Worm (Caenorhabditis elegans) whole organism, early embryonic: ENCODE results near the gene T03F7.7.
"Not testable (repeated sequence)": the region's sequence is repeated elsewhere in the genome, so short reads cannot be mapped to it uniquely, and the experiment has no call there.

Source experiments
- B0310.2 ChIP-seq: sonication (generic microtip); optimal IDR thresholded peaks from 2 replicates; lab custom pipeline; 2016; ENCODE audit warnings: mild to moderate bottlenecking, missing genetic modification characterization, missing compliant biosample characterization
- F13C5.2 ChIP-seq: sonication (generic microtip); optimal IDR thresholded peaks from 2 replicates; lab custom pipeline; 2017; ENCODE audit warnings: mild to moderate bottlenecking, missing genetic modification characterization, inconsistent platforms, missing compliant biosample characterization
- aly-1 ChIP-seq: sonication (generic microtip); optimal IDR thresholded peaks from 2 replicates; lab custom pipeline; 2016; ENCODE audit warnings: missing genetic modification characterization, missing compliant biosample characterization
- ama-1 ChIP-seq: fragments of 150-350 bp; optimal IDR thresholded peaks from 2 replicates; lab custom pipeline; 2014
- ceh-13 ChIP-seq: fragments of 200-800 bp; sonication (Bioruptor generic); optimal IDR thresholded peaks from 2 replicates; lab custom pipeline; 2018; ENCODE audit warnings: mild to moderate bottlenecking, missing genetic modification characterization, missing compliant biosample characterization
- ceh-36 ChIP-seq: sonication (generic microtip); optimal IDR thresholded peaks from 2 replicates; lab custom pipeline; 2016; ENCODE audit warnings: missing genetic modification characterization, inconsistent platforms, missing compliant biosample characterization
- ets-7 ChIP-seq: sonication (generic microtip); optimal IDR thresholded peaks from 2 replicates; lab custom pipeline; 2016; ENCODE audit warnings: missing genotype, missing genetic modification characterization, missing compliant biosample characterization
- flt-1 ChIP-seq: fragments of 200-800 bp; sonication (Bioruptor generic); IDR thresholded peaks from 2 replicates; pipeline ENCODE4 v1.3.6; 2022; ENCODE audit warnings: missing genetic modification characterization, missing compliant biosample characterization
- hmbx-1 ChIP-seq: sonication (generic microtip); optimal IDR thresholded peaks from 2 replicates; lab custom pipeline; 2016; ENCODE audit warnings: mild to moderate bottlenecking, missing genetic modification characterization, missing compliant biosample characterization
- hmg-4 ChIP-seq: fragments of 200-800 bp; sonication (Bioruptor generic); optimal IDR thresholded peaks from 2 replicates; lab custom pipeline; 2018; ENCODE audit warnings: mild to moderate bottlenecking, missing genetic modification characterization, missing compliant biosample characterization
- hnd-1 ChIP-seq: sonication (generic microtip); optimal IDR thresholded peaks from 2 replicates; lab custom pipeline; 2016; ENCODE audit warnings: missing genetic modification characterization, missing compliant biosample characterization
- pes-1 ChIP-seq: fragments of 200-800 bp; sonication (Bioruptor generic); IDR thresholded peaks from 2 replicates; pipeline ENCODE4 v1.3.6; 2022; ENCODE audit warnings: missing genetic modification reagents, missing genetic modification characterization, missing compliant biosample characterization
- scrt-1 ChIP-seq: fragments of 200-800 bp; sonication (Bioruptor generic); IDR thresholded peaks from 2 replicates; pipeline ENCODE4 v1.3.6; 2022; ENCODE audit warnings: missing genetic modification characterization, missing compliant biosample characterization
- sea-1 ChIP-seq: fragments of 200-800 bp; sonication (Bioruptor generic); conservative IDR thresholded peaks from 2 replicates; pipeline ENCODE4 v1.3.6; 2022; ENCODE audit warnings: missing genetic modification characterization, missing compliant biosample characterization
- tbx-11 ChIP-seq: fragments of 200-800 bp; sonication (Bioruptor generic); IDR thresholded peaks from 2 replicates; pipeline ENCODE4 v1.3.6; 2022; ENCODE audit warnings: missing genetic modification characterization, missing compliant biosample characterization
- tbx-37 ChIP-seq: fragments of 200-800 bp; sonication (Bioruptor generic); conservative IDR thresholded peaks from 2 replicates; pipeline ENCODE4 v1.3.6; 2022; ENCODE audit warnings: missing genetic modification reagents, missing genetic modification characterization, missing compliant biosample characterization
- tra-4 ChIP-seq: sonication (generic microtip); optimal IDR thresholded peaks from 2 replicates; lab custom pipeline; 2017; ENCODE audit warnings: missing genetic modification characterization, missing compliant biosample characterization

T03F7.7 gene

DNA sequence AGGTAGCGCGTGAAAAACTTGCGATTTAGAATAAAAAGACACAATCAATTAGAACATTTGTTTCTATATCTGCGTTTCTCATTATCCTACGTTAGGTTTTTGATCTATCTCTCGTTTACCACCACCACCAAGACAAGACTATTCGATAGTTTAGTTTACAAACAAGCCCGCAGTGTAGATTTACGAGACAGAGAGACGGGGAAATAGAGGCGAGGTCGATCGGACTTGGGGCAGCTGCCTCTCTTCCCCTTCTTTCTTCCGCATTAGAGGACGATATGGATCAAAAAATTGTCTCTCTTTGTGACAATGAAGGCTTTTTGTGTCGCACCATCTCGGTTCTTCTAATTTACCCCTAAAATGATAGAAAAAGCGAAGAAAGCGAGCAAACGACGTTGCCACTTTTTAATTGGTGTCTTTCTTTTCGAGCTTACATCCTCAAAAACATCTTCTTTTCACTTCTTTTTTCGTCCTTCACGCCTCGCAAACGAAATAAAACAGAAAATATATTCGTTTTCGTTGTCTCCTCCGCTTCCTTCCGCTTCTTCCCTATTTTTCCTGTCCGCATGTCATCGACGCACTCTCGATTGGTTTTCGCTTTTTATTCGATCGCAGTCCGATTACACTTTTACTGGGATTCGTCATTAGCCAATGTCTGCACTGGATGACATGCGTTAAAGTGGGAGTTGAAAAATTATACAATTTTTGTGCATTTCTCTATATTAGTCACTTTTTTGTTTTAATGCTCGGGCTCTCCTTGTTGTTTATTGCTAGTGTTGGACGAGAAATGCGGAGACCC, 29.6 kb upstream of the T03F7.7 start:
- TF ChIP-seq hmg-4 (peak; percentile 52), ama-1 (lab: Kevin White, UChicago) (no peak)

ce11 chrV:11282272-11282671, 28.9 kb upstream of the T03F7.7 start, which contains the start of gene gly-20:
gly-20 (plus strand) TSS chrV:11282572.
- TF ChIP-seq F13C5.2 (tag; lab: Kevin White, UChicago) (no peak), hnd-1 (tag; lab: Kevin White, UChicago) (no peak), scrt-1 (GFP tag; lab: Robert Waterston, UW) (no peak), B0310.2 (tag; lab: Kevin White, UChicago) (no peak), tra-4 (tag; lab: Kevin White, UChicago) (no peak), aly-1 (tag; lab: Kevin White, UChicago) (no peak), ceh-36 (tag; lab: Kevin White, UChicago) (no peak), tbx-11 (GFP tag; lab: Robert Waterston, UW) (no peak), pes-1 (GFP tag; lab: Robert Waterston, UW) (no peak), hmbx-1 (tag; lab: Kevin White, UChicago) (no peak), flt-1 (GFP tag; lab: Robert Waterston, UW) (no peak), hmg-4 (no peak), ama-1 (lab: Kevin White, UChicago) (no peak), tbx-37 (GFP tag; lab: Robert Waterston, UW) (no peak), ets-7 (tag; lab: Kevin White, UChicago) (no peak), sea-1 (GFP tag; lab: Robert Waterston, UW) (no peak), ceh-13 (GFP tag; lab: Kevin White, UChicago) (no peak)

ce11 chrV:11286114-11286513, 25.1 kb upstream of the T03F7.7 start, which contains the start of gene C03E10.3:
C03E10.3 (plus strand) TSS chrV:11286414.
- TF ChIP-seq ets-7 (tag; lab: Kevin White, UChicago); scrt-1 (GFP tag; lab: Robert Waterston, UW); sea-1 (GFP tag; lab: Robert Waterston, UW): not testable (repeated sequence)

ce11 chrV:11290888-11291287, 20.3 kb upstream of the T03F7.7 start, which contains the start of gene C03E10.1:
C03E10.1 (plus strand) TSS chrV:11291188.
- TF ChIP-seq hnd-1 (tag; lab: Kevin White, UChicago) (no peak), ceh-13 (GFP tag; lab: Kevin White, UChicago) (no peak), tbx-11 (GFP tag; lab: Robert Waterston, UW) (no peak), flt-1 (GFP tag; lab: Robert Waterston, UW) (no peak), aly-1 (tag; lab: Kevin White, UChicago) (no peak), B0310.2 (tag; lab: Kevin White, UChicago) (no peak), ama-1 (lab: Kevin White, UChicago) (no peak), scrt-1 (GFP tag; lab: Robert Waterston, UW) (no peak), pes-1 (GFP tag; lab: Robert Waterston, UW) (no peak), ceh-36 (tag; lab: Kevin White, UChicago) (no peak), tbx-37 (GFP tag; lab: Robert Waterston, UW) (no peak)

ce11 chrV:11292682-11293081, 18.5 kb upstream of the T03F7.7 start:
- TF ChIP-seq scrt-1 (GFP tag; lab: Robert Waterston, UW) (no peak), hmbx-1 (tag; lab: Kevin White, UChicago) (no peak), flt-1 (GFP tag; lab: Robert Waterston, UW) (no peak), ama-1 (lab: Kevin White, UChicago) (no peak), tbx-11 (GFP tag; lab: Robert Waterston, UW) (no peak), F13C5.2 (tag; lab: Kevin White, UChicago) (no peak), tra-4 (tag; lab: Kevin White, UChicago) (no peak), pes-1 (GFP tag; lab: Robert Waterston, UW) (no peak), aly-1 (tag; lab: Kevin White, UChicago) (no peak), tbx-37 (GFP tag; lab: Robert Waterston, UW) (no peak), hnd-1 (tag; lab: Kevin White, UChicago) (no peak), hmg-4 (no peak), ets-7 (tag; lab: Kevin White, UChicago) (no peak), sea-1 (GFP tag; lab: Robert Waterston, UW) (no peak), B0310.2 (tag; lab: Kevin White, UChicago) (no peak), ceh-13 (GFP tag; lab: Kevin White, UChicago) (no peak), ceh-36 (tag; lab: Kevin White, UChicago) (no peak)

DNA sequence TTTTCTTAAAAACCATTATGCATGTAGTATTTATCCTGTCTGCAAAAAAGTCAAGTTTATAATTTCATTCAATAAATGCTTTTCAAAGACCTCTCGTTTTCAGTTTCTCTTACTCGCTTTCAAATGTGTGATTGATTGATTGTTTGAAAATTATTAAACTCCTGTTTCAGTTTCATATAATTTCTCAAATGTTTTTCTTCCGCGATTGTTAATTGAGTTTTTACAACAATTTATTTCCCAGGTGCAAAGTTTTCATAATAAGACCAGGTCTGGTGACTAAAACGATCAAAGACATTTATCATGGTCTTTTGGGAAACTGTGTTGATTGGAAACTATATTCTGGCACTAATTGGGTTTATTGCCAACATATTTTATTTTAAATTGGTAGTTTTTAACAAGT, 16.8 kb upstream of the T03F7.7 start, which contains the start of gene T03F7.6:
TSS of gene T03F7.6 (plus strand) at position 301 of the 400 bp plus-strand sequence.
- TF ChIP-seq flt-1 (GFP tag; lab: Robert Waterston, UW) (no peak), tbx-11 (GFP tag; lab: Robert Waterston, UW) (no peak), ceh-36 (tag; lab: Kevin White, UChicago) (no peak), scrt-1 (GFP tag; lab: Robert Waterston, UW) (no peak), F13C5.2 (tag; lab: Kevin White, UChicago) (no peak), tbx-37 (GFP tag; lab: Robert Waterston, UW) (no peak), tra-4 (tag; lab: Kevin White, UChicago) (no peak), ceh-13 (GFP tag; lab: Kevin White, UChicago) (no peak)

DNA sequence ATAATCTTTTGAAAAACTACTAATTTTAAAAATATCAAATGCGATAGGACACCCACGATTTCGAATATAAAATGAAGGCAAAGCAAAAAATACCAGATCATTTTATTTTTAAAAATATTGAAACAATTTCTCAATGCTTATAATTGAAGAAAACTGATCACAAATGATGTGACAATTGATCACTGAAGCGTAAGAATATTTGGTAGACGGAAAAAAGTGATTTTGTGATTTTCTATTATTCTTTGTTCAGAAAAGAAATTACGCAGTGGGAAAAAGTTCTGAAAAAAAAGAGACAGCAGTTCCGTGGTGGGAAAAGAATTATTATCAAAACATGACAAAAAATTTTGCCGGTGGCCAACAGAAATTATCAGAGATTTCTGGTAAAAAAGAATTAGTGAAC, 12.6 kb upstream of the T03F7.7 start, which contains the start of gene T03F7.5:
TSS of gene T03F7.5 (minus strand) at position 101 of the 400 bp plus-strand sequence.
- TF ChIP-seq hnd-1 (tag; lab: Kevin White, UChicago) = no peak
- TF ChIP-seq pes-1 (GFP tag; lab: Robert Waterston, UW) = no peak
- no peak for TF ChIP-seq B0310.2 (tag; lab: Kevin White, UChicago)
- no peak for TF ChIP-seq ets-7 (tag; lab: Kevin White, UChicago)
- no peak for TF ChIP-seq ama-1 (lab: Kevin White, UChicago)
- no peak for TF ChIP-seq F13C5.2 (tag; lab: Kevin White, UChicago)
